Worm (Caenorhabditis elegans): ENCODE results near the gene srd-12.

srd-12 gene

DNA sequence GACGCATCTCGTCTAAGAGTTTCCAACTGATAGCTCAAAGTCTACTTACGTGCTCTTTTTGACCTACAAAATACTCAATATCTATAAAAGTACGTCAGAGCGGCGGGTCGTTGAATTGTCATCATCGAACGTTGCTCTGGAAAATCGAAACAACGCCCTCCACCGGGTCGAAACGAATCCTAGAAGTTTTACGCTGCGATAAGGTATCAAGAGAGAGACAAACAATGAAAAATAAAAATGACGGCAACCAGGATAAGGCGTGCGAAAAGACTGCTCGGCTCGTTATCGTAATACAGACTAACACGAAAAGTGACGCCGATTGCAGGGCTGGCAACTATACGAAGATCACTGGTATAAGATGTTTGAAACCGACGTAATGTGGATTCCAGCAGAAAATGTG lies 24.1 kb upstream of the srd-12 start:
- TF ChIP-seq elt-2 (tag; optimal IDR thresholded peaks at IDR 0.05) (peak; percentile 57), unc-86 (tag; optimal IDR thresholded peaks at IDR 0.05) (no peak), fkh-10 (GFP tag; optimal IDR thresholded peaks at IDR 0.05) (no peak), hlh-15 (tag; optimal IDR thresholded peaks at IDR 0.05) (no peak), sox-2 (GFP tag; IDR thresholded peaks at IDR 0.05) (no peak), nhr-232 (tag; optimal IDR thresholded peaks at IDR 0.05) (no peak), ama-1 (optimal IDR thresholded peaks at IDR 0.05) (no peak), ceh-24 (tag; optimal IDR thresholded peaks at IDR 0.05) (no peak)

DNA sequence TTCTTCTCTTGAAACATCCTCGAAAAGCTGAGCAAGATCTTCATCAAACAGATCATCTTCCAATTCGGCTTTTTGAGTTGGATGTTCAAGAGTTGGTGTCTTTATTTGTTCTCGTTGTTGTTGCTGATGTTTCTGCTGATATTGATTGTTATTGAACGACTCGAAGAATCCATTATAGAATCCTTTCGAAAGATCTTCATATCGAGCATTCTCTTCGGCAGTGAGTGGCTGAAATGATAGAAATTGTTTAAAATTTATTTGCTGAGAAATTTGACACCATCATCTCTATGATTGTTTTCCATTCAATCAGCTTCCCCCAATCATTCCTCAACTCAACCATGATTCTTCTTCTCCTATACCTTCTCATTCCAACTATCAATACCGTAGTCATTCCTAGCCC lies 23.6 kb upstream of the srd-12 start, which contains the start of gene clec-178:
clec-178 (plus strand) TSS at position 301 of the 400 bp plus-strand sequence.
- TF ChIP-seq unc-86 (tag; optimal IDR thresholded peaks at IDR 0.05) (no peak), unc-42 (tag; optimal IDR thresholded peaks at IDR 0.05) (no peak), hlh-15 (tag; optimal IDR thresholded peaks at IDR 0.05) (no peak), rnt-1 (tag; optimal IDR thresholded peaks at IDR 0.05) (no peak), fkh-10 (GFP tag; optimal IDR thresholded peaks at IDR 0.05) (no peak), ceh-31 (tag; optimal IDR thresholded peaks at IDR 0.05) (no peak), elt-2 (tag; optimal IDR thresholded peaks at IDR 0.05) (no peak), F13H6.1 (tag; optimal IDR thresholded peaks at IDR 0.05) (no peak), ceh-22 (tag; optimal IDR thresholded peaks at IDR 0.05) (no peak), ceh-45 (GFP tag; IDR thresholded peaks at IDR 0.05) (no peak), T23F11.4 (GFP tag; optimal IDR thresholded peaks at IDR 0.05) (no peak)

DNA sequence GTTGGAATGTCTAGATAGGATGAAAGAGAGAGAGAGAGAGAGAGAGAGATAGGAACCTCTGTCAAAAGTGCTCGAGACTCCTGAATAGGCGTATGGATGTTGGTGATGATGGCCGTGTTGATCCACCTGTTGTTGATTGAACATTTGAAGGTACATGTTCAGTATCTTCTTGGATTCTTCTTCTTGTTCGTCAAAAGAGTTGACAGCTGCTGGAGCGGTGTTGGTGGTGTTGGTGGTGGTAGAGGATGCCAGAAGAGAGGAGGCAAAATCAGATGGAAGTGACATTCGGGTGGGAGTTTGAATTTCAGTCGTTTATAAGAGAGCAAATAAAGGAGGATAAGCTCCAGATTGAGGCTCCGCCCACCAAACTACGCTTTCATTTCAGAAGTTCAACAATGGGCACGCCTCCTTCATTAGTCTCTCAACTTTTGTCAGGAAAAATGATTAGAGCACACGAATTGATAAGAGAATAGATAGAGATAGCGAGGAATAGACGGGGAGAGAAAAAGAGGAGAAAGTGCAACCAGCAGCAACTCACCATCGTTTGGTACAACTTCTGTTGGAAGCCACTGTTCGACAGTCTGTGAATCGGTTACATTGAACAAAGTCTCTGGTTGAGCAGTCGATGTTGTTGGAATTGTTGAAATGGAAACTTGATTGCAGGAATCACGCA lies 22.9 kb upstream of the srd-12 start:
- no peak for TF ChIP-seq Y22D7AL.16 (tag; optimal IDR thresholded peaks at IDR 0.05)
- TF ChIP-seq pat-9 (tag; optimal IDR thresholded peaks at IDR 0.05) = no peak
- TF ChIP-seq elt-2 (tag; optimal IDR thresholded peaks at IDR 0.05) = peak; percentile 71
- TF ChIP-seq dve-1 (tag; optimal IDR thresholded peaks at IDR 0.05) = peak; percentile 7
- no peak for TF ChIP-seq hlh-13 (GFP tag; optimal IDR thresholded peaks at IDR 0.05)
- TF ChIP-seq sox-2 (GFP tag; IDR thresholded peaks at IDR 0.05) = no peak
- TF ChIP-seq hlh-6 (tag; optimal IDR thresholded peaks at IDR 0.05) = no peak
- no peak for TF ChIP-seq ceh-30 (tag; optimal IDR thresholded peaks at IDR 0.05)
- TF ChIP-seq hlh-15 (tag; optimal IDR thresholded peaks at IDR 0.05) = no peak
- TF ChIP-seq fkh-6 (tag; optimal IDR thresholded peaks at IDR 0.05) = no peak
- TF ChIP-seq pax-1 (tag; optimal IDR thresholded peaks at IDR 0.05) = no peak
- TF ChIP-seq T23F11.4 (GFP tag; optimal IDR thresholded peaks at IDR 0.05) = no peak

DNA sequence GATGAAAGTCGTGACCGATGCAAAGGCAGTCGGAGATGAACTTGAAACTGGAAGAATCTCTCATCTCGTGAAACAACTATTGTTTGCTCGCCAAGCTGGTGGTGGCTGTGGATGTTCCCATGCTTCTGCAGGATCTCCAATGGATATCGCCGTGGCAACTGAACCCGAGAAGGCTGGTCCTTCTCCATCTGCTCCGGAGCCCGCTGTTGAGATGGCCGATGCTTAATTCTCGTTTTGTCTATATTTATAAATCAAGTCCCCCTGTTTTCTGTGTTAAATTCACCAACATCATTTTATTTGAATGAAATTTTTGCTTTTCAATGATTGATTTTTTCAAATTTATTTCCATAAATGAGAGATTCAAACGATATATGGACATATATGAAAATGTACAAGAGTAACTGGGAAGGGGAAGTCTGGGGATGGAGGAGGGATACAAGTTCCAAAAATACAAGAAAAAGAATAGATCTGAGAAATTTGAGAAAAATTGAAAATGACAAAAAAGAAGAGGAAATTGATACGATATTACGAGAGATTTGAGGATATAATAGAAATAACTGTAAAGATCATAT lies 20.8 kb upstream of the srd-12 start:
- TF ChIP-seq pat-9 (tag; optimal IDR thresholded peaks at IDR 0.05) (no peak), ceh-14 (tag; optimal IDR thresholded peaks at IDR 0.05) (no peak), T23F11.4 (GFP tag; optimal IDR thresholded peaks at IDR 0.05) (no peak), hlh-8 (tag; optimal IDR thresholded peaks at IDR 0.05) (no peak), ceh-24 (tag; optimal IDR thresholded peaks at IDR 0.05) (no peak), F13H6.1 (tag; optimal IDR thresholded peaks at IDR 0.05) (no peak), tbx-7 (tag; optimal IDR thresholded peaks at IDR 0.05) (no peak), gmeb-2 (tag; optimal IDR thresholded peaks at IDR 0.05) (no peak), K09A11.1 (tag; optimal IDR thresholded peaks at IDR 0.05; ENCODE audit: insufficient read depth) (no peak), madf-2 (tag; optimal IDR thresholded peaks at IDR 0.05) (no peak), pha-2 (tag; optimal IDR thresholded peaks at IDR 0.05) (no peak), elt-4 (tag; optimal IDR thresholded peaks at IDR 0.05) (no peak), rnt-1 (tag; optimal IDR thresholded peaks at IDR 0.05) (no peak), eyg-1 (tag; optimal IDR thresholded peaks at IDR 0.05) (no peak), fax-1 (tag; optimal IDR thresholded peaks at IDR 0.05) (no peak), pqm-1 (tag; optimal IDR thresholded peaks at IDR 0.05) (no peak), ahr-1 (tag; optimal IDR thresholded peaks at IDR 0.05) (no peak), C38D4.7 (GFP tag; optimal IDR thresholded peaks at IDR 0.05) (no peak), ceh-31 (tag; optimal IDR thresholded peaks at IDR 0.05) (no peak)
